Fruit fly (Drosophila melanogaster) whole organism, adult: Measurements from ENCODE around the gene CG11927.
A peak's percentile ranks its signal among the peaks of the same experiment; 100 is the strongest.

Experiments used
- CG11617 ChIP-seq: fragments of 200-800 bp; sonication (Bioruptor generic); optimal IDR thresholded peaks from 2 replicates; lab custom pipeline; 2017; ENCODE audit warnings: mild to moderate bottlenecking, missing biosample characterization, missing genetic modification reagents, missing genetic modification characterization
- CG12768 ChIP-seq: fragments of 200-800 bp; sonication (Bioruptor generic); optimal IDR thresholded peaks from 2 replicates; lab custom pipeline; 2017; ENCODE audit warnings: missing biosample characterization, missing genetic modification characterization, mild to moderate bottlenecking, moderate library complexity, missing genetic modification reagents
- CG14711 ChIP-seq: fragments of 200-800 bp; sonication (Bioruptor generic); optimal IDR thresholded peaks from 2 replicates; lab custom pipeline; 2018; ENCODE audit warnings: missing biosample characterization, mild to moderate bottlenecking, missing genetic modification characterization, moderate library complexity
- CG1620 ChIP-seq: fragments of 200-800 bp; sonication (Bioruptor generic); optimal IDR thresholded peaks from 2 replicates; lab custom pipeline; 2016; ENCODE audit warnings: missing biosample characterization, missing genetic modification characterization
- CG33017 ChIP-seq: fragments of 200-800 bp; sonication (Bioruptor generic); optimal IDR thresholded peaks from 2 replicates; lab custom pipeline; 2018; ENCODE audit warnings: missing biosample characterization, mild to moderate bottlenecking, missing genetic modification characterization, moderate library complexity
- CG5204 ChIP-seq: fragments of 200-800 bp; sonication (Bioruptor generic); optimal IDR thresholded peaks from 2 replicates; lab custom pipeline; 2016; ENCODE audit warnings: missing biosample characterization, missing genetic modification characterization
- CG7045 ChIP-seq: fragments of 200-800 bp; sonication (Bioruptor generic); optimal IDR thresholded peaks from 2 replicates; lab custom pipeline; 2017; ENCODE audit warnings: missing biosample characterization, mild to moderate bottlenecking, missing genetic modification characterization
- CG7101 ChIP-seq: fragments of 200-800 bp; sonication (Bioruptor generic); optimal IDR thresholded peaks from 2 replicates; lab custom pipeline; 2018; ENCODE audit warnings: missing biosample characterization, mild to moderate bottlenecking, missing genetic modification characterization, moderate library complexity
- Clk ChIP-seq: fragments of 200-800 bp; sonication (Bioruptor generic); optimal IDR thresholded peaks from 2 replicates; lab custom pipeline; 2017; ENCODE audit warnings: missing biosample characterization, missing genetic modification characterization
- Crg-1 ChIP-seq: fragments of 200-800 bp; sonication (Bioruptor generic); optimal IDR thresholded peaks from 2 replicates; lab custom pipeline; 2016; ENCODE audit warnings: missing biosample characterization, missing genetic modification characterization
- Hr96 ChIP-seq: fragments of 200-800 bp; sonication (Bioruptor generic); optimal IDR thresholded peaks from 2 replicates; lab custom pipeline; 2016; ENCODE audit warnings: missing biosample characterization, missing genetic modification characterization
- Mnt ChIP-seq: fragments of 200-800 bp; sonication (Bioruptor generic); optimal IDR thresholded peaks from 2 replicates; lab custom pipeline; 2016; ENCODE audit warnings: missing biosample characterization, mild to moderate bottlenecking, missing genetic modification characterization
- bab1 ChIP-seq: fragments of 200-800 bp; sonication (Bioruptor generic); optimal IDR thresholded peaks from 3 replicates; lab custom pipeline; 2019; ENCODE audit warnings: missing biosample characterization, mild to moderate bottlenecking, missing genetic modification characterization, moderate library complexity
- cic ChIP-seq: fragments of 200-800 bp; sonication (Bioruptor generic); optimal IDR thresholded peaks from 2 replicates; lab custom pipeline; 2017; ENCODE audit warnings: missing biosample characterization, mild to moderate bottlenecking, missing genetic modification characterization, moderate library complexity
- cnc ChIP-seq, 2 experiments: fragments of >200 bp; optimal IDR thresholded peaks; 2 replicates each; lab custom pipeline; 2017
- kay ChIP-seq: fragments of 200-800 bp; sonication (Bioruptor generic); peaks from one replicate; lab custom pipeline; 2016; ENCODE audit warnings: missing biosample characterization, missing genetic modification characterization, borderline replicate concordance
- ovo ChIP-seq: fragments of 200-800 bp; sonication (Bioruptor generic); optimal IDR thresholded peaks from 2 replicates; lab custom pipeline; 2016; ENCODE audit warnings: missing biosample characterization, missing genetic modification characterization
- pad ChIP-seq: fragments of 200-800 bp; sonication (Bioruptor generic); optimal IDR thresholded peaks from 3 replicates; lab custom pipeline; 2017; ENCODE audit warnings: missing biosample characterization, missing genetic modification characterization, mild to moderate bottlenecking, moderate library complexity, missing genetic modification reagents
- tj ChIP-seq: fragments of 200-800 bp; sonication (Bioruptor generic); optimal IDR thresholded peaks from 3 replicates; lab custom pipeline; 2017; ENCODE audit warnings: missing biosample characterization, mild to moderate bottlenecking, missing genetic modification characterization, moderate library complexity
- toe ChIP-seq: fragments of 200-800 bp; sonication (Bioruptor generic); optimal IDR thresholded peaks from 2 replicates; lab custom pipeline; 2016; ENCODE audit warnings: missing biosample characterization, missing genetic modification characterization

Gene CG11927

DNA sequence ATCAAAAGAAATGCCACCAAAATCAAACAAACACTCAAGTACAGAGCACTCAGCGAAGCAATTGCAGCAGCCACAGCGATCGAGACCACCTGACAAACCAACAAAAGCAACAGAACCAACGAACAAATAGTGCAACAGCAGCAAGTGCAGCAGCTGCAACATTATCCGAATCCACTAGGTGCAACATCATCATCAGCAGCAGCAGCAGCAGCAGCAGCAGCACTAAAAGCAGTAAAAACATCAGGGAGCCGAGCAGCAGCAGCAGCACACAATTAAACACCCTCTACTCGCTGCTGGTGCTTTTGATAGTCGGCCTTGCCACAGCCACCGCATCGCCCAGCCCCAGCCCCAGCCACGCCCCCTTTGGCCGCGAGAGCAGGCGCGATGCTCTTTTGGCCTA is 17.8 kb downstream of the CG11927 start:
- no peak for TF ChIP-seq CG33017 (tag; lab: Kevin White, UChicago)
- TF ChIP-seq pad (GFP tag; lab: Kevin White, UChicago): no peak
- TF ChIP-seq CG1620 (GFP tag; lab: Kevin White, UChicago): no peak
- no peak for TF ChIP-seq Clk (GFP tag; lab: Kevin White, UChicago)
- TF ChIP-seq kay (GFP tag; lab: Kevin White, UChicago): no peak
- no peak for TF ChIP-seq CG14711 (tag; lab: Kevin White, UChicago)
- no peak for TF ChIP-seq CG12768 (GFP tag; lab: Kevin White, UChicago)
- TF ChIP-seq CG7045 (GFP tag; lab: Kevin White, UChicago): no peak
- no peak for TF ChIP-seq CG7101 (tag; lab: Kevin White, UChicago)
- TF ChIP-seq tj (GFP tag; lab: Kevin White, UChicago): no peak
- no peak for TF ChIP-seq CG5204
- TF ChIP-seq ovo (GFP tag; lab: Kevin White, UChicago): no peak

DNA sequence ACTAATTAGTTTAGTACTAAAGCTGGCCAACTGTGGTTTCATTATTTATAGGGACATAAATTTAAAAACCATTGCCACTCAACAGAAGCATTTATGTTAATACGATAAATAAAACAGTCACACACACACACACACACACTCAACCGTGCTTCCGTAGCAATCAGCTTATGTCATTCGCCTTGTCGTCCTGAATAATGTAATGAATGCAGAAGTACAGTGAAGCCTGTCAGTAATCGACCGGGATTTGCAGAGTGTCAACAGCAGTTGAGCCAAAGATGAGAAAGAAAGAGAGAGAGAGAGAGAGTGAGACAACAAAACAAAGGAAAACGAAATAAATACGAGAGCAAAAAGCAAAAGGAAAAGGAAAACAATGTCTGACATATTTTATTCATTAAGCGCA is 20.8 kb downstream of the CG11927 start:
- TF ChIP-seq kay (GFP tag; lab: Kevin White, UChicago) (no peak), toe (GFP tag; lab: Kevin White, UChicago) (no peak), cic (GFP tag; lab: Kevin White, UChicago) (no peak), ovo (GFP tag; lab: Kevin White, UChicago) (no peak), CG12768 (GFP tag; lab: Kevin White, UChicago) (no peak)

DNA sequence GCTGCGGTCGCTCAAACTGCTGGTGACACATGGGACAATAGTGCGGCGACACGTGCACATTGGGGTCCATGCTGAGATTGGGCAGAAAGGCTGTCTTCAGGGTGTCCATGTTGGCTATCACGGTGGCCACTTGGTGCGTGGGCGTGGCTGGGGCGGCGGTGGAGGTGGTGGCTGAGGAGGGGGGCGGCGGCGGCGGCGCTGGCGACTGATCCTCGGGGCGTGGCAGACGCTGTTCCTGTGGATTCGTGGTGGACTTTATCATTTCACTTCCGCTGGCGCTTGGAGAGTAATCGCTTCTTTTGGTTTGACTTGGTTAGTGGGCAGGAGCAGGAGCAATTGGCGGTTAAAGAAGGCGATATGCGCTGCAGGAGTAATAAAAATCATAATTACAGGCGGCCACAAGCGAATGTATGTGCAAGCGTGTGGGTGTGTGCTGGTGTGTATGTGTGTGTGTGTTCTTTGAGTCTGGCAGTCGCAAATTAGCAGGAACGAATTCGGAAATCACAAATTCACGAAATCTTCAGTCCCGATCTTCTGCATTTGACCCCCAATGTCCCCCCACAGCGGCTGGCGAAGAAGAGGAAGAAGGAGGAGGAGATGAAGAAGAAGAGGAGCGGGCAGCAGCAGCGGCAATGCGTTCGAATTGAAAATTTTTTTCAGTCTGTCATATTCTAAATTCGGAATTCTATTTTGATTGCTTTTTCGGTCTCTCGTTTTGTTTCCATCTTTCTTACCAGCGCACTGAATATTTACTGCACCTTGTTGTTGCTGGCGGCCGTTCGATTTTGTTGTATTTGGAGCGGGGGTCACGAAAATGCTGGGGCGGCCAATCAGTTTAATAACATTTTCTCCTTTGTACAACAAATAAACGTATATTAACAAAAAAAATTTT is 34.8 kb downstream of the CG11927 start:
- TF ChIP-seq toe (GFP tag; lab: Kevin White, UChicago) (no peak), kay (GFP tag; lab: Kevin White, UChicago) (no peak), CG5204 (no peak), tj (GFP tag; lab: Kevin White, UChicago) (no peak), CG33017 (tag; lab: Kevin White, UChicago) (no peak), CG1620 (GFP tag; lab: Kevin White, UChicago) (no peak), Mnt (GFP tag; lab: Kevin White, UChicago) (no peak), CG7045 (GFP tag; lab: Kevin White, UChicago) (no peak), cic (GFP tag; lab: Kevin White, UChicago) (no peak), bab1 (GFP tag; lab: Kevin White, UChicago) (no peak), CG7101 (tag; lab: Kevin White, UChicago) (no peak), Hr96 (GFP tag; lab: Kevin White, UChicago) (no peak), pad (GFP tag; lab: Kevin White, UChicago) (no peak), cnc (optimal IDR thresholded peaks at IDR 0.05; lab: Kevin White, UChicago) (no peak), CG12768 (GFP tag; lab: Kevin White, UChicago) (no peak), ovo (GFP tag; lab: Kevin White, UChicago) (no peak), CG14711 (tag; lab: Kevin White, UChicago) (no peak), Crg-1 (no peak)

DNA sequence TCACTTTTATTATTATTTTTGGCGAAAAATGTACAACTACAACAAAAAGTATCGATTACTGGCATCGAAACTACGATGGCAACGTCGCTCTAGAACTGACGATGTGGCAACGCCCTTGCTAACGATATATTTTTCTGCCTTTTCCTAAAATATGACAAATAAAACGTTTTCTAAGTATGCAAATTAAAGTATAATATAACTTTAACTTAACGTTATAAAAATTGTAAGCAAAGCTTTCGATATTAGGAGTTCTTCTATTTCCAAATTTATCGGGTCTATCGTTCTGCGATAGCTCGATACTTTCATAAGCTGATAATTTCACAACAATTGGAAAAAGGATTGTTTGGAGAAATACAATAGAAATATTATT is 35.4 kb downstream of the CG11927 start, which contains the start of the genes Cf2 and CG3008:
Gene Cf2 (minus strand): TSS at position 85 of the 370 bp plus-strand sequence.
Gene CG3008 (plus strand): TSS at position 276 of the 370 bp plus-strand sequence.
- TF ChIP-seq CG12768 (GFP tag; lab: Kevin White, UChicago) (no peak), cnc (optimal IDR thresholded peaks at IDR 0.05; lab: Kevin White, UChicago) (no peak), CG14711 (tag; lab: Kevin White, UChicago) (no peak), CG1620 (GFP tag; lab: Kevin White, UChicago) (no peak), tj (GFP tag; lab: Kevin White, UChicago) (peak; percentile 15), cic (GFP tag; lab: Kevin White, UChicago) (no peak), Mnt (GFP tag; lab: Kevin White, UChicago) (peak; percentile 7)

DNA sequence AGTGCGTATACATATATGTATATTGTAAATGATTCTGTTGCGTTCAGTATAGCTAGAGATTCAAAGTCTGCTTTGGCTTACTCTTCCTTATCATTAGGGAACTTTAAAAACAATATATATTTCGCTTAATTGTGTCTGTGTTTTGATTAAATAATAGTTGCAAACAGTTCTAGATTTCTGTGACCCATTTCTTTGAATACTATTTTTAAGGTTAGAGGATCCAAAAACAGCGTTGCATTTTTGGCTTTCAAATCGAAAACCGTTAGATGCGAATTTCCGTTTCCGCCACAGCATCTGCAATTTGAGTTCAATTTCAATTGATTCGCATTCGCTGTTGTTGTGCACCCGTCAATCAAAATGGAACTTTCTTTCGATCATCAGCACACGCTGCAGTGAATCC is 38.6 kb downstream of the CG11927 start:
- TF ChIP-seq CG33017 (tag; lab: Kevin White, UChicago) (no peak), Crg-1 (no peak), Clk (GFP tag; lab: Kevin White, UChicago) (no peak), Hr96 (GFP tag; lab: Kevin White, UChicago) (no peak), toe (GFP tag; lab: Kevin White, UChicago) (no peak), CG14711 (tag; lab: Kevin White, UChicago) (no peak), tj (GFP tag; lab: Kevin White, UChicago) (no peak), Mnt (GFP tag; lab: Kevin White, UChicago) (no peak), kay (GFP tag; lab: Kevin White, UChicago) (no peak), CG7101 (tag; lab: Kevin White, UChicago) (no peak), ovo (GFP tag; lab: Kevin White, UChicago) (no peak), CG1620 (GFP tag; lab: Kevin White, UChicago) (no peak), CG5204 (no peak), CG7045 (GFP tag; lab: Kevin White, UChicago) (no peak)

DNA sequence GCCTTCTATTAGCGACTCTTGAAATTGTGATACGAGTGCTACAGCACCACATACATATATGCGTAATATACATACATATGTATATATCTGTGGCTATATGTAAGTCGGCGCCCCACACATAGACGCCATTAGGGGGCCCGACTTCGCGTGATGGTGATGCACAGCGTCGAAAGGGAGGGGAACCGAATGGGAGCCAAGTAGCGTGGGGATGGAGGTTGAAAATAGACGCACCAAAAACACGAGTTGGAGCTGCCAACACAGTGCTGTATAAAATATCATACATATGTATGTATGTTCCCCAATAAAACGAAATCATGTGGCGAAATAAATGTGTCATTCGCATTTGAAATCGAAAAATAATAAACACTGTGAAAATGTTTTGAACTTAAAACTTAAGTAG is 39.1 kb downstream of the CG11927 start:
- TF ChIP-seq cnc (optimal IDR thresholded peaks at IDR 0.05; lab: Kevin White, UChicago): no peak
- no peak for TF ChIP-seq pad (GFP tag; lab: Kevin White, UChicago)
- no peak for TF ChIP-seq Hr96 (GFP tag; lab: Kevin White, UChicago)
- no peak for TF ChIP-seq CG12768 (GFP tag; lab: Kevin White, UChicago)
- TF ChIP-seq CG7101 (tag; lab: Kevin White, UChicago): no peak
- TF ChIP-seq kay (GFP tag; lab: Kevin White, UChicago): no peak
- TF ChIP-seq CG11617: no peak
- TF ChIP-seq Crg-1: no peak
- no peak for TF ChIP-seq CG14711 (tag; lab: Kevin White, UChicago)
- TF ChIP-seq ovo (GFP tag; lab: Kevin White, UChicago): no peak
- TF ChIP-seq tj (GFP tag; lab: Kevin White, UChicago): no peak
- TF ChIP-seq Clk (GFP tag; lab: Kevin White, UChicago): no peak
- no peak for TF ChIP-seq cic (GFP tag; lab: Kevin White, UChicago)
- TF ChIP-seq CG1620 (GFP tag; lab: Kevin White, UChicago): no peak
- no peak for TF ChIP-seq CG5204
- no peak for TF ChIP-seq CG7045 (GFP tag; lab: Kevin White, UChicago)
- TF ChIP-seq toe (GFP tag; lab: Kevin White, UChicago): no peak
